Worm (Caenorhabditis elegans) whole organism, young adult: Measurements from ENCODE around the gene H14A12.3.

Experiments used
- B0035.1 ChIP-seq: sonication (generic microtip); optimal IDR thresholded peaks from 2 replicates; lab custom pipeline; 2016; ENCODE audit warnings: missing genetic modification characterization, mild to moderate bottlenecking, missing compliant biosample characterization, missing genotype, missing genetic modification reagents
- F57C9.4 ChIP-seq: sonication (generic microtip); optimal IDR thresholded peaks from 2 replicates; lab custom pipeline; 2017; ENCODE audit warnings: mild to moderate bottlenecking, missing genetic modification characterization, missing compliant biosample characterization
- K12H6.12 ChIP-seq: fragments of 200-800 bp; sonication (Bioruptor generic); optimal IDR thresholded peaks from 2 replicates; lab custom pipeline; 2018; ENCODE audit warnings: mild to moderate bottlenecking, missing genetic modification characterization, missing compliant biosample characterization
- ama-1 ChIP-seq, 3 experiments: fragments of 150-350 bp in 1 of 3; sonication (generic microtip) in 2 of 3; optimal IDR thresholded peaks; 2 replicates each; lab custom pipeline; 2014 to 2018; ENCODE audit warnings: missing biosample characterization in 2 of 3, missing genetic modification characterization in 2 of 3, missing genetic modification reagents in 2 of 3
- pha-4 ChIP-seq: fragments of 150-350 bp; sonication (generic microtip); optimal IDR thresholded peaks from 2 replicates; lab custom pipeline; 2014; ENCODE audit warnings: missing biosample characterization, missing genetic modification reagents, missing genetic modification characterization

ce11 chrIII:7499421-7499902, 35.9 kb downstream of the H14A12.3 start, which contains the start of the genes C07H6.9 and sap-140:
- TF ChIP-seq ama-1 (optimal IDR thresholded peaks at IDR 0.05; lab: Kevin White, UChicago) = no peak
- TF ChIP-seq ama-1 (GFP tag; optimal IDR thresholded peaks at IDR 0.05; lab: Kevin White, UChicago) = no peak
- no peak for TF ChIP-seq K12H6.12
- no peak for TF ChIP-seq pha-4 (tag; lab: Kevin White, UChicago)
- TF ChIP-seq B0035.1 (tag; lab: Kevin White, UChicago) = no peak
- TF ChIP-seq F57C9.4 = no peak
